Worm (Caenorhabditis elegans) whole organism, midembryonic: ENCODE data around the gene sna-3.

Experiments used
- T22C8.4 ChIP-seq: fragments of 200-800 bp; sonication (Bioruptor generic); IDR thresholded peaks from 2 replicates; pipeline ENCODE4 v1.3.6; 2022; ENCODE audit warnings: missing genetic modification characterization, missing compliant biosample characterization
- cog-1 ChIP-seq: sonication (generic microtip); optimal IDR thresholded peaks from 2 replicates; lab custom pipeline; 2016; ENCODE audit warnings: missing genetic modification characterization, missing compliant biosample characterization

ce11 chrIII:6216833-6217466 lies 10.9 kb upstream of the sna-3 start, which contains the start of gene hot-4:
- TF ChIP-seq T22C8.4 (GFP tag; lab: Robert Waterston, UW) (no peak), cog-1 (no peak)
